Worm (Caenorhabditis elegans) whole organism, L4 larva: Measurements from ENCODE around the gene R10E11.6.
A peak's percentile ranks its signal among the peaks of the same experiment; 100 is the strongest.

Experiments
- D1046.2 ChIP-seq: fragments of 200-800 bp; sonication (Bioruptor generic); IDR thresholded peaks from 2 replicates; pipeline ENCODE4 v1.3.6; 2022; ENCODE audit warnings: missing genetic modification characterization, missing compliant biosample characterization
- F44E2.7 ChIP-seq: fragments of 200-800 bp; sonication (Bioruptor generic); IDR thresholded peaks from 2 replicates; pipeline ENCODE4 v2.1.2; 2022; ENCODE audit warnings: missing genetic modification characterization, missing compliant biosample characterization
- F49E8.2 ChIP-seq: sonication (generic microtip); optimal IDR thresholded peaks from 2 replicates; lab custom pipeline; 2016; ENCODE audit warnings: missing compliant biosample characterization, mild to moderate bottlenecking, missing genetic modification characterization, borderline replicate concordance
- T20F7.1 ChIP-seq: fragments of 200-800 bp; sonication (Bioruptor generic); optimal IDR thresholded peaks from 2 replicates; lab custom pipeline; 2018; ENCODE audit warnings: mild to moderate bottlenecking, missing genetic modification characterization, missing compliant biosample characterization
- T26A8.4 ChIP-seq: fragments of 200-800 bp; sonication (Bioruptor generic); IDR thresholded peaks from 2 replicates; pipeline ENCODE4 v1.3.6; 2022; ENCODE audit warnings: missing genetic modification characterization, missing compliant biosample characterization
- attf-4 ChIP-seq: sonication (generic microtip); optimal IDR thresholded peaks from 3 replicates; lab custom pipeline; 2017; ENCODE audit warnings: missing biosample characterization, missing genetic modification characterization
- ceh-20 ChIP-seq: fragments of 200-800 bp; sonication (Bioruptor generic); IDR thresholded peaks from 2 replicates; pipeline ENCODE4 v1.3.6; 2022; ENCODE audit warnings: missing genetic modification reagents, missing genetic modification characterization, missing compliant biosample characterization
- ceh-32 ChIP-seq: sonication (generic microtip); optimal IDR thresholded peaks from 2 replicates; lab custom pipeline; 2016; ENCODE audit warnings: mild to moderate bottlenecking, missing genetic modification characterization, missing compliant biosample characterization; ENCODE audit not compliant: poor library complexity
- ces-1 ChIP-seq: fragments of 150-350 bp; sonication (generic microtip); optimal IDR thresholded peaks from 4 replicates; lab custom pipeline; 2014; ENCODE audit warnings: missing biosample characterization, missing genetic modification reagents, missing genetic modification characterization
- daf-16 ChIP-seq, 3 experiments: sonication (generic microtip); optimal IDR thresholded peaks; 2 replicates each; lab custom pipeline; 2016 to 2017; ENCODE audit warnings: missing genetic modification characterization in 3 of 3, missing genetic modification reagents in 3 of 3, mild to moderate bottlenecking in 2 of 3, missing compliant biosample characterization in 2 of 3, missing biosample characterization in 1 of 3, moderate library complexity in 1 of 3
- daf-19 ChIP-seq: fragments of 200-800 bp; sonication (Bioruptor generic); conservative IDR thresholded peaks from 2 replicates; pipeline ENCODE4 v1.3.6; 2022; ENCODE audit warnings: missing genetic modification characterization, missing compliant biosample characterization
- dmd-6 ChIP-seq: fragments of 200-800 bp; sonication (Bioruptor generic); IDR thresholded peaks from 2 replicates; pipeline ENCODE4 v1.3.6; 2022; ENCODE audit warnings: missing genetic modification reagents, missing genetic modification characterization, missing compliant biosample characterization
- dmd-9 ChIP-seq: fragments of 200-800 bp; sonication (Bioruptor generic); IDR thresholded peaks from 2 replicates; pipeline ENCODE4 v1.3.6; 2022; ENCODE audit warnings: missing genetic modification reagents, missing genetic modification characterization, missing compliant biosample characterization
- dve-1 ChIP-seq: sonication (generic microtip); optimal IDR thresholded peaks from 2 replicates; lab custom pipeline; 2017; ENCODE audit warnings: antibody characterized with exemption, mild to moderate bottlenecking, missing genetic modification characterization, missing compliant biosample characterization; ENCODE audit not compliant: insufficient read depth
- gei-8 ChIP-seq: fragments of 200-800 bp; sonication (Bioruptor generic); optimal IDR thresholded peaks from 2 replicates; lab custom pipeline; 2018; ENCODE audit warnings: mild to moderate bottlenecking, missing genetic modification characterization, missing compliant biosample characterization
- hlh-11 ChIP-seq: fragments of 200-800 bp; sonication (Bioruptor generic); optimal IDR thresholded peaks from 2 replicates; lab custom pipeline; 2018; ENCODE audit warnings: mild to moderate bottlenecking, missing genetic modification characterization, missing compliant biosample characterization
- lin-13 ChIP-seq: fragments of 150-350 bp; optimal IDR thresholded peaks from 2 replicates; lab custom pipeline; 2014; ENCODE audit warnings: missing biosample characterization, missing genetic modification reagents, missing genetic modification characterization
- lin-15B ChIP-seq: fragments of 150-350 bp; sonication (generic microtip); optimal IDR thresholded peaks from 3 replicates; lab custom pipeline; 2014; ENCODE audit warnings: missing biosample characterization, missing genetic modification characterization
- lin-29 ChIP-seq: fragments of 200-800 bp; sonication (Bioruptor generic); IDR thresholded peaks from 2 replicates; pipeline ENCODE4 v1.3.6; 2022; ENCODE audit warnings: missing genetic modification reagents, missing genetic modification characterization, missing compliant biosample characterization
- lir-3 ChIP-seq: sonication (generic microtip); optimal IDR thresholded peaks from 2 replicates; lab custom pipeline; 2016; ENCODE audit warnings: mild to moderate bottlenecking, missing genetic modification characterization, missing compliant biosample characterization
- lsy-2 ChIP-seq, 2 experiments: fragments of 150-350 bp in 1 of 2; sonication (generic microtip) in 1 of 2; optimal IDR thresholded peaks; 2 replicates each; lab custom pipeline; 2014 to 2017; ENCODE audit warnings: missing biosample characterization in 2 of 2, missing genetic modification characterization in 2 of 2
- mdt-29 ChIP-seq: fragments of 200-800 bp; sonication (Bioruptor generic); IDR thresholded peaks from 2 replicates; pipeline ENCODE4 v1.3.6; 2022; ENCODE audit warnings: missing genetic modification reagents, missing genetic modification characterization, missing compliant biosample characterization
- mep-1 ChIP-seq: fragments of 150-350 bp; sonication (generic microtip); optimal IDR thresholded peaks from 3 replicates; lab custom pipeline; 2014; ENCODE audit warnings: missing biosample characterization, missing genetic modification characterization
- mes-2 ChIP-seq: sonication (generic microtip); optimal IDR thresholded peaks from 2 replicates; lab custom pipeline; 2016; ENCODE audit warnings: missing genotype, mild to moderate bottlenecking, missing genetic modification characterization, missing compliant biosample characterization; ENCODE audit not compliant: poor library complexity, severe bottlenecking
- nhr-102 ChIP-seq: sonication (generic microtip); optimal IDR thresholded peaks from 2 replicates; lab custom pipeline; 2016; ENCODE audit warnings: mild to moderate bottlenecking, missing genetic modification characterization, moderate library complexity, missing compliant biosample characterization
- nhr-11 ChIP-seq: fragments of 150-350 bp; optimal IDR thresholded peaks from 2 replicates; lab custom pipeline; 2014; ENCODE audit warnings: missing biosample characterization, missing genetic modification characterization
- nhr-111 ChIP-seq: fragments of 200-800 bp; sonication (Bioruptor generic); optimal IDR thresholded peaks from 2 replicates; lab custom pipeline; 2018; ENCODE audit warnings: mild to moderate bottlenecking, missing genetic modification characterization, missing compliant biosample characterization
- nhr-28 ChIP-seq: fragments of 150-350 bp; optimal IDR thresholded peaks from 2 replicates; lab custom pipeline; 2014; ENCODE audit warnings: missing biosample characterization, missing genetic modification characterization
- nhr-48 ChIP-seq: sonication (generic microtip); optimal IDR thresholded peaks from 2 replicates; lab custom pipeline; 2016; ENCODE audit warnings: mild to moderate bottlenecking, missing genetic modification characterization, missing compliant biosample characterization
- nhr-76 ChIP-seq: fragments of 150-350 bp; optimal IDR thresholded peaks from 2 replicates; lab custom pipeline; 2014; ENCODE audit warnings: missing biosample characterization, missing genetic modification characterization
- nhr-77 ChIP-seq: fragments of 150-350 bp; optimal IDR thresholded peaks from 2 replicates; lab custom pipeline; 2014; ENCODE audit warnings: missing biosample characterization, missing genetic modification characterization
- pha-4 ChIP-seq, 2 experiments: fragments of 150-350 bp in 1 of 2; fragments of 200-800 bp in 1 of 2; sonication (Bioruptor generic) in 1 of 2; IDR thresholded peaks in 1 of 2; optimal IDR thresholded peaks in 1 of 2; 2 replicates each; pipeline versions ENCODE4 v1.3.6 to Lab custom; 2014 to 2022; ENCODE audit warnings: missing genetic modification characterization in 2 of 2, missing genetic modification reagents in 2 of 2, missing biosample characterization in 1 of 2, missing compliant biosample characterization in 1 of 2
- php-3 ChIP-seq: fragments of 200-800 bp; sonication (Bioruptor generic); IDR thresholded peaks from 2 replicates; pipeline ENCODE4 v1.3.6; 2022; ENCODE audit warnings: missing genetic modification reagents, missing genetic modification characterization, missing compliant biosample characterization
- rbr-2 ChIP-seq: sonication (generic microtip); optimal IDR thresholded peaks from 2 replicates; lab custom pipeline; 2016; ENCODE audit warnings: missing genotype, missing genetic modification characterization, missing compliant biosample characterization
- sdz-12 ChIP-seq: fragments of 200-800 bp; sonication (Bioruptor generic); optimal IDR thresholded peaks from 2 replicates; lab custom pipeline; 2018; ENCODE audit warnings: mild to moderate bottlenecking, missing genetic modification characterization, missing compliant biosample characterization
- set-16 ChIP-seq: fragments of 200-800 bp; sonication (Bioruptor generic); IDR thresholded peaks from 2 replicates; pipeline ENCODE4 v1.3.6; 2022; ENCODE audit warnings: missing genetic modification reagents, missing genetic modification characterization, missing compliant biosample characterization
- spr-1 ChIP-seq: sonication (generic microtip); optimal IDR thresholded peaks from 2 replicates; lab custom pipeline; 2016; ENCODE audit warnings: mild to moderate bottlenecking, missing genetic modification characterization, missing compliant biosample characterization
- spr-3 ChIP-seq: fragments of 200-800 bp; sonication (Bioruptor generic); optimal IDR thresholded peaks from 2 replicates; lab custom pipeline; 2018; ENCODE audit warnings: mild to moderate bottlenecking, missing genetic modification characterization, missing compliant biosample characterization
- unc-39 ChIP-seq: sonication (generic microtip); optimal IDR thresholded peaks from 2 replicates; lab custom pipeline; 2017; ENCODE audit warnings: missing biosample characterization, missing genetic modification characterization
- unc-62 ChIP-seq, 3 experiments: fragments of 150-350 bp in 1 of 3; sonication (generic microtip); optimal IDR thresholded peaks in 2 of 3; peaks in 1 of 3; 1 replicate in 1 of 3; 2 replicates in 2 of 3; lab custom pipeline; 2014 to 2017; ENCODE audit warnings: missing biosample characterization in 3 of 3, missing genetic modification characterization in 3 of 3, missing genetic modification reagents in 3 of 3, missing genotype in 1 of 3
- zfp-3 ChIP-seq: fragments of 200-800 bp; sonication (Bioruptor generic); conservative IDR thresholded peaks from 2 replicates; pipeline ENCODE4 v1.3.6; 2022; ENCODE audit warnings: missing genetic modification reagents, missing genetic modification characterization, missing compliant biosample characterization
- zip-2 ChIP-seq: fragments of 150-350 bp; optimal IDR thresholded peaks from 2 replicates; lab custom pipeline; 2014; ENCODE audit warnings: missing biosample characterization, missing genetic modification characterization

Gene R10E11.6

ce11 chrIII:9798478-9799157 is 15.8 kb downstream of the R10E11.6 start, which contains the start of gene ZK632.2 (continued):
- TF ChIP-seq nhr-111 (GFP tag; lab: Kevin White, UChicago) (no peak), lsy-2 (tag; optimal IDR thresholded peaks at IDR 0.05; lab: Kevin White, UChicago) (peak in 1 of 2 experiments; percentile 56), lin-29 (GFP tag; lab: Robert Waterston, UW) (no peak), F49E8.2 (tag; lab: Kevin White, UChicago) (no peak), lin-15B (tag; lab: Kevin White, UChicago) (no peak), F44E2.7 (no peak), nhr-48 (tag; lab: Kevin White, UChicago) (no peak)

ce11 chrIII:9802045-9802444 is 19.2 kb downstream of the R10E11.6 start:
- TF ChIP-seq lin-13 (GFP tag; lab: Kevin White, UChicago) (no peak), rbr-2 (tag; lab: Kevin White, UChicago) (no peak), daf-16 (GFP tag; optimal IDR thresholded peaks at IDR 0.05; lab: Kevin White, UChicago) (no peak), daf-16 (tag; optimal IDR thresholded peaks at IDR 0.05; lab: Kevin White, UChicago) (no peak), zfp-3 (GFP tag; lab: Robert Waterston, UW) (no peak), T20F7.1 (GFP tag; lab: Kevin White, UChicago) (no peak), sdz-12 (GFP tag; lab: Kevin White, UChicago) (no peak), unc-39 (no peak), daf-19 (GFP tag; lab: Robert Waterston, UW) (no peak), spr-1 (tag; lab: Kevin White, UChicago) (no peak), ces-1 (GFP tag; lab: Kevin White, UChicago) (no peak)

- TF ChIP-seq sdz-12 (GFP tag; lab: Kevin White, UChicago): no peak
- no peak for TF ChIP-seq spr-3
- peak; percentile 1 for TF ChIP-seq dve-1 (tag; lab: Kevin White, UChicago)
- peak; percentile 1 for TF ChIP-seq hlh-11 (tag; lab: Kevin White, UChicago)
- TF ChIP-seq attf-4 (tag; lab: Kevin White, UChicago): no peak
- no peak for TF ChIP-seq daf-19 (GFP tag; lab: Robert Waterston, UW)
- peak in 1 of 2 experiments; percentile 25 for TF ChIP-seq unc-62 (GFP tag; optimal IDR thresholded peaks at IDR 0.05 in 1 of 2; lab: Kevin White, UChicago)
- TF ChIP-seq unc-62 (tag; optimal IDR thresholded peaks at IDR 0.05; lab: Kevin White, UChicago): no peak
- no peak for TF ChIP-seq lin-13 (GFP tag; lab: Kevin White, UChicago)
- peak; percentile 47 for TF ChIP-seq mes-2 (tag; lab: Kevin White, UChicago)
- TF ChIP-seq nhr-102 (tag; lab: Kevin White, UChicago): peak; percentile 35
- no peak for TF ChIP-seq nhr-11
- no peak for TF ChIP-seq lir-3
- 0 out of 2 replicates have a peak, but pooled peaks have one; percentile 8 for TF ChIP-seq mdt-29 (GFP tag; lab: Robert Waterston, UW)
- TF ChIP-seq T20F7.1 (GFP tag; lab: Kevin White, UChicago): peak; percentile 40
- TF ChIP-seq D1046.2 (GFP tag; lab: Robert Waterston, UW): no peak
- TF ChIP-seq gei-8 (GFP tag; lab: Kevin White, UChicago): peak; percentile 18
- TF ChIP-seq dmd-9 (GFP tag; lab: Robert Waterston, UW): no peak
- peak; percentile 12 for TF ChIP-seq nhr-28
- no peak for TF ChIP-seq ceh-32
- no peak for TF ChIP-seq dmd-6 (GFP tag; lab: Robert Waterston, UW)
- no peak for TF ChIP-seq nhr-76 (tag; lab: Kevin White, UChicago)
- TF ChIP-seq lsy-2 (tag; optimal IDR thresholded peaks at IDR 0.05; lab: Kevin White, UChicago): peak in 1 of 2 experiments; percentile 51
- TF ChIP-seq ceh-20 (GFP tag; lab: Robert Waterston, UW): no peak
- TF ChIP-seq nhr-77: peak; percentile 39
- TF ChIP-seq mep-1 (tag; lab: Kevin White, UChicago): peak; percentile 33
- TF ChIP-seq pha-4 (GFP tag; IDR thresholded peaks at IDR 0.05; lab: Robert Waterston, UW): no peak
- TF ChIP-seq pha-4 (tag; optimal IDR thresholded peaks at IDR 0.05; lab: Kevin White, UChicago): no peak
- TF ChIP-seq php-3 (GFP tag; lab: Robert Waterston, UW): peak; percentile 55; the same call in 1 of the 2 replicates
- TF ChIP-seq T26A8.4 (GFP tag; lab: Robert Waterston, UW): peak; percentile 78
- peak; percentile 77 for TF ChIP-seq zfp-3 (GFP tag; lab: Robert Waterston, UW)
- no peak for TF ChIP-seq set-16 (GFP tag; lab: Robert Waterston, UW)
- TF ChIP-seq unc-39: no peak
- TF ChIP-seq zip-2: peak; percentile 87
Observed at ce11 chrIII:9804997-9805610, 22.3 kb downstream of the R10E11.6 start, which contains the start of gene riok-3. riok-3 (minus strand) TSS chrIII:9805011.
